Worm (Caenorhabditis elegans): Measurements from ENCODE around the gene ugt-52.

ugt-52 gene

ce11 chrIV:773580-773979 is 5.0 kb upstream of the ugt-52 start:
- TF ChIP-seq hlh-15 (tag; optimal IDR thresholded peaks at IDR 0.05) = no peak
- TF ChIP-seq nhr-11 (tag; optimal IDR thresholded peaks at IDR 0.05) = no peak
- TF ChIP-seq hlh-30 (tag; optimal IDR thresholded peaks at IDR 0.05; ENCODE audit: insufficient read depth) = no peak
- TF ChIP-seq ahr-1 (tag; optimal IDR thresholded peaks at IDR 0.05) = no peak
- TF ChIP-seq hlh-6 (tag; optimal IDR thresholded peaks at IDR 0.05) = no peak
- TF ChIP-seq ets-4 (tag; optimal IDR thresholded peaks at IDR 0.05) = no peak
- TF ChIP-seq F13H6.1 (tag; optimal IDR thresholded peaks at IDR 0.05) = no peak
- TF ChIP-seq pat-9 (tag; optimal IDR thresholded peaks at IDR 0.05) = no peak
- TF ChIP-seq sdc-2 (tag; optimal IDR thresholded peaks at IDR 0.05) = no peak
- TF ChIP-seq ceh-30 (tag; optimal IDR thresholded peaks at IDR 0.05) = no peak
- no peak for TF ChIP-seq nfya-1 (tag; optimal IDR thresholded peaks at IDR 0.05)
- TF ChIP-seq ceh-9 (tag; optimal IDR thresholded peaks at IDR 0.05) = no peak
- no peak for TF ChIP-seq ceh-14 (tag; optimal IDR thresholded peaks at IDR 0.05)
- no peak for TF ChIP-seq K09A11.1 (tag; optimal IDR thresholded peaks at IDR 0.05; ENCODE audit: insufficient read depth)
- no peak for TF ChIP-seq lim-6 (tag; optimal IDR thresholded peaks at IDR 0.05)
- no peak for TF ChIP-seq nhr-232 (tag; optimal IDR thresholded peaks at IDR 0.05)
- TF ChIP-seq lin-11 (tag; optimal IDR thresholded peaks at IDR 0.05) = no peak
- TF ChIP-seq fkh-6 (tag; optimal IDR thresholded peaks at IDR 0.05) = no peak
- no peak for TF ChIP-seq ceh-19 (GFP tag; optimal IDR thresholded peaks at IDR 0.05)
- TF ChIP-seq tbx-2 (tag; optimal IDR thresholded peaks at IDR 0.05) = no peak

ce11 chrIV:782393-782792 is 3.8 kb downstream of the ugt-52 start:
- no peak for TF ChIP-seq rnt-1 (tag; optimal IDR thresholded peaks at IDR 0.05)
- no peak for TF ChIP-seq pha-2 (tag; optimal IDR thresholded peaks at IDR 0.05)
- no peak for TF ChIP-seq unc-42 (tag; optimal IDR thresholded peaks at IDR 0.05)
- TF ChIP-seq zip-5 (tag; optimal IDR thresholded peaks at IDR 0.05) = no peak
- TF ChIP-seq ceh-31 (tag; optimal IDR thresholded peaks at IDR 0.05) = no peak
- no peak for TF ChIP-seq elt-4 (tag; optimal IDR thresholded peaks at IDR 0.05)

- TF ChIP-seq Y22D7AL.16 (tag; optimal IDR thresholded peaks at IDR 0.05) (no peak), lim-6 (tag; optimal IDR thresholded peaks at IDR 0.05) (no peak), rnt-1 (tag; optimal IDR thresholded peaks at IDR 0.05) (no peak), zip-5 (tag; optimal IDR thresholded peaks at IDR 0.05) (no peak), C08G9.2 (tag; optimal IDR thresholded peaks at IDR 0.05) (no peak), pha-2 (tag; optimal IDR thresholded peaks at IDR 0.05) (no peak), F13H6.1 (tag; optimal IDR thresholded peaks at IDR 0.05) (no peak), lin-11 (tag; optimal IDR thresholded peaks at IDR 0.05) (no peak), eyg-1 (tag; optimal IDR thresholded peaks at IDR 0.05) (no peak)
These were observed 9.2 kb downstream of the ugt-52 start, which contains the start of gene F56B3.6 for ce11 chrIV:787755-788154. F56B3.6 (plus strand) TSS chrIV:788055.

- TF ChIP-seq pax-1 (tag; optimal IDR thresholded peaks at IDR 0.05) (no peak), ceh-34 (tag; optimal IDR thresholded peaks at IDR 0.05) (no peak), ceh-19 (GFP tag; optimal IDR thresholded peaks at IDR 0.05) (no peak), ceh-14 (tag; optimal IDR thresholded peaks at IDR 0.05) (no peak), ceh-24 (tag; optimal IDR thresholded peaks at IDR 0.05) (no peak), unc-86 (tag; optimal IDR thresholded peaks at IDR 0.05) (no peak), ttx-3 (tag; optimal IDR thresholded peaks at IDR 0.05) (no peak), ceh-18 (tag; optimal IDR thresholded peaks at IDR 0.05) (no peak), ref-2 (tag; optimal IDR thresholded peaks at IDR 0.05) (no peak), fkh-6 (tag; optimal IDR thresholded peaks at IDR 0.05) (no peak), ceh-48 (tag; optimal IDR thresholded peaks at IDR 0.05) (no peak), lin-11 (tag; optimal IDR thresholded peaks at IDR 0.05) (no peak), fax-1 (tag; optimal IDR thresholded peaks at IDR 0.05) (no peak), hlh-6 (tag; optimal IDR thresholded peaks at IDR 0.05) (no peak), lim-6 (tag; optimal IDR thresholded peaks at IDR 0.05) (no peak), unc-42 (tag; optimal IDR thresholded peaks at IDR 0.05) (no peak), zip-5 (tag; optimal IDR thresholded peaks at IDR 0.05) (no peak), pqm-1 (tag; optimal IDR thresholded peaks at IDR 0.05) (no peak), nhr-11 (tag; optimal IDR thresholded peaks at IDR 0.05) (no peak)
These were observed 15.7 kb downstream of the ugt-52 start, which contains the start of gene F56B3.4 for ce11 chrIV:794275-794674. F56B3.4 (minus strand) TSS chrIV:794275.
